Worm (Caenorhabditis elegans) whole organism, L4 larva: ENCODE measurements around the gene R10E4.9.

ENCODE experiments used
- mdl-1 ChIP-seq, 2 experiments: fragments of 150-350 bp in 1 of 2; sonication (generic microtip) in 1 of 2; optimal IDR thresholded peaks; 2 replicates each; lab custom pipeline; 2014 to 2017; ENCODE audit warnings: missing biosample characterization in 2 of 2, missing genetic modification characterization in 2 of 2
- ztf-11 ChIP-seq: fragments of 150-350 bp; optimal IDR thresholded peaks from 2 replicates; lab custom pipeline; 2014; ENCODE audit warnings: missing biosample characterization, missing genetic modification characterization

DNA sequence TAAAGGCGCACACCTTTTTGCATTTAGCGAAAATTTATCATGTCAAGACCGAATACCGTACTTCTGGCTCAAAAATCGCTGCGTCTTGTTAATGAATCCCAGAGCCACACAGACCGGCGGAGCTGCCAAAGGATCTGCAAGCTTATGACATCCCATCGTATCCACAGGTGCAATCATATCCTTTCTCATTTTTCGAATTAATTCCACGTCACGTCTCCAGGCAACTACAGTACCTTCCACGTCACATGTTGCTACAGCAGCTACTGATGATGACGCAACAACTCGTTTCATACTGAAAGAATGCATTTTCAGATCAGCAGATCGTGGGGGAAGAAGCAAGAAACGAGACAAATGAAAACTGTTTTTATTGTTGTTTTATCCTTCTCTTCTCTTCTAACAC lies 9.1 kb downstream of the R10E4.9 start, which contains the start of gene R10E4.6:
- TF ChIP-seq ztf-11 (tag; lab: Kevin White, UChicago): no peak
- no peak for TF ChIP-seq mdl-1 (tag; optimal IDR thresholded peaks at IDR 0.05; lab: Kevin White, UChicago)
